Fruit fly (Drosophila melanogaster) whole organism, adult: Measurements from ENCODE around the gene CG8086.

Source experiments
- CG11617 ChIP-seq: fragments of 200-800 bp; sonication (Bioruptor generic); optimal IDR thresholded peaks from 2 replicates; lab custom pipeline; 2017; ENCODE audit warnings: mild to moderate bottlenecking, missing biosample characterization, missing genetic modification reagents, missing genetic modification characterization
- CG12768 ChIP-seq: fragments of 200-800 bp; sonication (Bioruptor generic); optimal IDR thresholded peaks from 2 replicates; lab custom pipeline; 2017; ENCODE audit warnings: missing biosample characterization, missing genetic modification characterization, mild to moderate bottlenecking, moderate library complexity, missing genetic modification reagents
- CG1620 ChIP-seq: fragments of 200-800 bp; sonication (Bioruptor generic); optimal IDR thresholded peaks from 2 replicates; lab custom pipeline; 2016; ENCODE audit warnings: missing biosample characterization, missing genetic modification characterization
- CG33017 ChIP-seq: fragments of 200-800 bp; sonication (Bioruptor generic); optimal IDR thresholded peaks from 2 replicates; lab custom pipeline; 2018; ENCODE audit warnings: missing biosample characterization, mild to moderate bottlenecking, missing genetic modification characterization, moderate library complexity
- CG5204 ChIP-seq: fragments of 200-800 bp; sonication (Bioruptor generic); optimal IDR thresholded peaks from 2 replicates; lab custom pipeline; 2016; ENCODE audit warnings: missing biosample characterization, missing genetic modification characterization
- CG7101 ChIP-seq: fragments of 200-800 bp; sonication (Bioruptor generic); optimal IDR thresholded peaks from 2 replicates; lab custom pipeline; 2018; ENCODE audit warnings: missing biosample characterization, mild to moderate bottlenecking, missing genetic modification characterization, moderate library complexity
- Hr96 ChIP-seq: fragments of 200-800 bp; sonication (Bioruptor generic); optimal IDR thresholded peaks from 2 replicates; lab custom pipeline; 2016; ENCODE audit warnings: missing biosample characterization, missing genetic modification characterization
- bab1 ChIP-seq: fragments of 200-800 bp; sonication (Bioruptor generic); optimal IDR thresholded peaks from 3 replicates; lab custom pipeline; 2019; ENCODE audit warnings: missing biosample characterization, mild to moderate bottlenecking, missing genetic modification characterization, moderate library complexity
- cic ChIP-seq: fragments of 200-800 bp; sonication (Bioruptor generic); optimal IDR thresholded peaks from 2 replicates; lab custom pipeline; 2017; ENCODE audit warnings: missing biosample characterization, mild to moderate bottlenecking, missing genetic modification characterization, moderate library complexity
- cnc ChIP-seq, 2 experiments: fragments of >200 bp; optimal IDR thresholded peaks; 2 replicates each; lab custom pipeline; 2017
- kay ChIP-seq: fragments of 200-800 bp; sonication (Bioruptor generic); peaks from one replicate; lab custom pipeline; 2016; ENCODE audit warnings: missing biosample characterization, missing genetic modification characterization, borderline replicate concordance
- pad ChIP-seq: fragments of 200-800 bp; sonication (Bioruptor generic); optimal IDR thresholded peaks from 3 replicates; lab custom pipeline; 2017; ENCODE audit warnings: missing biosample characterization, missing genetic modification characterization, mild to moderate bottlenecking, moderate library complexity, missing genetic modification reagents
- tj ChIP-seq: fragments of 200-800 bp; sonication (Bioruptor generic); optimal IDR thresholded peaks from 3 replicates; lab custom pipeline; 2017; ENCODE audit warnings: missing biosample characterization, mild to moderate bottlenecking, missing genetic modification characterization, moderate library complexity

DNA sequence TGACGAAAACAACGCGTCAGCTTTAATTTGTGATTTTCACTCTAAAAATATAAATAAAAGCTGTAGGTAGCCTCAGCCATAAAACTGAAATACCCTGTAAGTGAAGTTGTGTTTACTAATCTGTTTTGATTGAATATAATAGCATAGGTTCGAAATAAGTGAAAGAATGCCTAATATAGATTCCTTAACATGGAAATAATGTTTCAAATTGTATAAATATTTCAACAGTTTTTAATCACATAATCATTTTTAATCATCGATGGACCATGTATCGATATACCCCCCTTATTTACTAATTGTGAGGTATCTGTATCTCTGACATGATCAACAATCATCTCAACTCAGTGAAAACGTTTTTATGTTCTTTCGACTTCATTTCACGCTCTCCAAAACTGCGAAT lies 1.9 kb downstream of the CG8086 start:
- TF ChIP-seq CG5204 (GFP tag; lab: Kevin White, UChicago): no peak
- TF ChIP-seq bab1: no peak
- TF ChIP-seq CG12768: no peak
- peak; percentile 53 for TF ChIP-seq CG33017 (tag; lab: Kevin White, UChicago)
- TF ChIP-seq Hr96: no peak
- no peak for TF ChIP-seq cnc (optimal IDR thresholded peaks at IDR 0.05; lab: Kevin White, UChicago)
- no peak for TF ChIP-seq CG11617 (GFP tag; lab: Kevin White, UChicago)
- peak; percentile 15 for TF ChIP-seq CG7101
- TF ChIP-seq tj (GFP tag; lab: Kevin White, UChicago): no peak
- no peak for TF ChIP-seq kay
- TF ChIP-seq CG1620 (GFP tag; lab: Kevin White, UChicago): no peak
- no peak for TF ChIP-seq pad (GFP tag; lab: Kevin White, UChicago)
- no peak for TF ChIP-seq cic (GFP tag; lab: Kevin White, UChicago)
